Worm (Caenorhabditis elegans): Measurements from ENCODE around the gene B0244.6.

ce11 chrIII:5720266-5721019, 17.4 kb upstream of the B0244.6 start:
- TF ChIP-seq B0310.2 (tag; optimal IDR thresholded peaks at IDR 0.05), result no peak
- TF ChIP-seq scrt-1 (GFP tag; IDR thresholded peaks at IDR 0.05), result 0 out of 2 replicates have a peak, but pooled peaks have one; percentile 9
- TF ChIP-seq flt-1 (GFP tag; IDR thresholded peaks at IDR 0.05), result no peak
- no peak for TF ChIP-seq ama-1 (optimal IDR thresholded peaks at IDR 0.05)
- TF ChIP-seq F13C5.2 (tag; optimal IDR thresholded peaks at IDR 0.05), result no peak
- TF ChIP-seq hmg-4 (GFP tag; optimal IDR thresholded peaks at IDR 0.05), result peak; percentile 27
- peak; percentile 51 for TF ChIP-seq aly-1 (tag; optimal IDR thresholded peaks at IDR 0.05)
- TF ChIP-seq tbx-11 (GFP tag; IDR thresholded peaks at IDR 0.05), result no peak
- no peak for TF ChIP-seq hnd-1 (tag; optimal IDR thresholded peaks at IDR 0.05)

Measured in whole organism, early embryonic.